Worm (Caenorhabditis elegans) whole organism, L4 larva: ENCODE data around the gene C33A12.4.
A peak's percentile ranks its signal among the peaks of the same experiment; 100 is the strongest.

ENCODE experiments used
- D1046.2 ChIP-seq: fragments of 200-800 bp; sonication (Bioruptor generic); IDR thresholded peaks from 2 replicates; pipeline ENCODE4 v1.3.6; 2022; ENCODE audit warnings: missing genetic modification characterization, missing compliant biosample characterization
- F26F4.8 ChIP-seq: fragments of 200-800 bp; sonication (Bioruptor generic); conservative IDR thresholded peaks from 2 replicates; pipeline ENCODE4 v1.3.6; 2022; ENCODE audit warnings: missing genetic modification characterization, missing compliant biosample characterization
- F37D6.2 ChIP-seq: sonication (generic microtip); optimal IDR thresholded peaks from 2 replicates; lab custom pipeline; 2016; ENCODE audit warnings: mild to moderate bottlenecking, missing genetic modification characterization, missing compliant biosample characterization
- F44E2.7 ChIP-seq: fragments of 200-800 bp; sonication (Bioruptor generic); IDR thresholded peaks from 2 replicates; pipeline ENCODE4 v2.1.2; 2022; ENCODE audit warnings: missing genetic modification characterization, missing compliant biosample characterization
- R02D3.7 ChIP-seq: fragments of 150-350 bp; sonication (generic microtip); optimal IDR thresholded peaks from 3 replicates; lab custom pipeline; 2014; ENCODE audit warnings: missing biosample characterization, missing genetic modification characterization
- T20F7.1 ChIP-seq: fragments of 200-800 bp; sonication (Bioruptor generic); optimal IDR thresholded peaks from 2 replicates; lab custom pipeline; 2018; ENCODE audit warnings: mild to moderate bottlenecking, missing genetic modification characterization, missing compliant biosample characterization
- Y48G9A.11 ChIP-seq: fragments of 200-800 bp; sonication (Bioruptor generic); IDR thresholded peaks from 2 replicates; pipeline ENCODE4 v1.3.6; 2022; ENCODE audit warnings: missing genetic modification reagents, missing genetic modification characterization, missing compliant biosample characterization
- aha-1 ChIP-seq: fragments of 150-350 bp; peaks from one replicate; lab custom pipeline; 2014; ENCODE audit warnings: missing biosample characterization, missing genetic modification characterization
- arid-1 ChIP-seq: fragments of 200-800 bp; sonication (Bioruptor generic); conservative IDR thresholded peaks from 2 replicates; pipeline ENCODE4 v1.3.6; 2022; ENCODE audit warnings: missing genetic modification reagents, missing genetic modification characterization, missing compliant biosample characterization
- ceh-28 ChIP-seq: fragments of 150-350 bp; optimal IDR thresholded peaks from 2 replicates; lab custom pipeline; 2014; ENCODE audit warnings: missing biosample characterization, missing genetic modification reagents, missing genetic modification characterization
- ceh-44 ChIP-seq: fragments of 200-800 bp; sonication (Bioruptor generic); IDR thresholded peaks from 2 replicates; pipeline ENCODE4 v1.3.6; 2022; ENCODE audit warnings: missing genetic modification reagents, missing genetic modification characterization, missing compliant biosample characterization
- ces-1 ChIP-seq: fragments of 150-350 bp; sonication (generic microtip); optimal IDR thresholded peaks from 4 replicates; lab custom pipeline; 2014; ENCODE audit warnings: missing biosample characterization, missing genetic modification reagents, missing genetic modification characterization
- daf-16 ChIP-seq, 3 experiments: sonication (generic microtip); optimal IDR thresholded peaks; 2 replicates each; lab custom pipeline; 2016 to 2017; ENCODE audit warnings: missing genetic modification characterization in 3 of 3, missing genetic modification reagents in 3 of 3, mild to moderate bottlenecking in 2 of 3, missing compliant biosample characterization in 2 of 3, missing biosample characterization in 1 of 3, moderate library complexity in 1 of 3
- dmd-9 ChIP-seq: fragments of 200-800 bp; sonication (Bioruptor generic); IDR thresholded peaks from 2 replicates; pipeline ENCODE4 v1.3.6; 2022; ENCODE audit warnings: missing genetic modification reagents, missing genetic modification characterization, missing compliant biosample characterization
- dpl-1 ChIP-seq: fragments of 150-350 bp; optimal IDR thresholded peaks from 2 replicates; lab custom pipeline; 2014; ENCODE audit warnings: missing biosample characterization, missing genetic modification reagents, missing genetic modification characterization
- dve-1 ChIP-seq: sonication (generic microtip); optimal IDR thresholded peaks from 2 replicates; lab custom pipeline; 2017; ENCODE audit warnings: antibody characterized with exemption, mild to moderate bottlenecking, missing genetic modification characterization, missing compliant biosample characterization; ENCODE audit not compliant: insufficient read depth
- egl-43 ChIP-seq: fragments of 200-800 bp; sonication (Bioruptor generic); IDR thresholded peaks from 2 replicates; pipeline ENCODE4 v1.3.6; 2022; ENCODE audit warnings: missing genetic modification reagents, missing genetic modification characterization, missing compliant biosample characterization
- fkh-10 ChIP-seq: fragments of 150-350 bp; optimal IDR thresholded peaks from 2 replicates; lab custom pipeline; 2014; ENCODE audit warnings: missing biosample characterization, missing genetic modification reagents, missing genetic modification characterization
- gei-8 ChIP-seq: fragments of 200-800 bp; sonication (Bioruptor generic); optimal IDR thresholded peaks from 2 replicates; lab custom pipeline; 2018; ENCODE audit warnings: mild to moderate bottlenecking, missing genetic modification characterization, missing compliant biosample characterization
- hlh-11 ChIP-seq: fragments of 200-800 bp; sonication (Bioruptor generic); optimal IDR thresholded peaks from 2 replicates; lab custom pipeline; 2018; ENCODE audit warnings: mild to moderate bottlenecking, missing genetic modification characterization, missing compliant biosample characterization
- hlh-30 ChIP-seq: sonication (generic microtip); optimal IDR thresholded peaks from 2 replicates; lab custom pipeline; 2017; ENCODE audit warnings: antibody characterized with exemption, mild to moderate bottlenecking, missing genetic modification characterization, missing compliant biosample characterization; ENCODE audit not compliant: insufficient read depth
- hmg-1.1 ChIP-seq: fragments of 200-800 bp; sonication (Bioruptor generic); IDR thresholded peaks from 2 replicates; pipeline ENCODE4 v1.3.6; 2022; ENCODE audit warnings: missing genetic modification reagents, missing genetic modification characterization, missing compliant biosample characterization
- lim-7 ChIP-seq: fragments of 200-800 bp; sonication (Bioruptor generic); IDR thresholded peaks from 2 replicates; pipeline ENCODE4 v1.3.6; 2022; ENCODE audit warnings: missing genetic modification characterization, missing compliant biosample characterization
- lin-29 ChIP-seq: fragments of 200-800 bp; sonication (Bioruptor generic); IDR thresholded peaks from 2 replicates; pipeline ENCODE4 v1.3.6; 2022; ENCODE audit warnings: missing genetic modification reagents, missing genetic modification characterization, missing compliant biosample characterization
- lin-38 ChIP-seq: fragments of 200-800 bp; sonication (Bioruptor generic); IDR thresholded peaks from 2 replicates; pipeline ENCODE4 v1.3.6; 2022; ENCODE audit warnings: missing genetic modification reagents, missing genetic modification characterization, missing compliant biosample characterization
- lir-3 ChIP-seq: sonication (generic microtip); optimal IDR thresholded peaks from 2 replicates; lab custom pipeline; 2016; ENCODE audit warnings: mild to moderate bottlenecking, missing genetic modification characterization, missing compliant biosample characterization
- madf-5 ChIP-seq, 2 experiments: fragments of 200-800 bp; sonication (Bioruptor generic); IDR thresholded peaks; 2 replicates each; pipeline ENCODE4 v1.3.6; 2022; ENCODE audit warnings: missing compliant biosample characterization in 2 of 2, missing genetic modification characterization in 2 of 2
- mep-1 ChIP-seq: fragments of 150-350 bp; sonication (generic microtip); optimal IDR thresholded peaks from 3 replicates; lab custom pipeline; 2014; ENCODE audit warnings: missing biosample characterization, missing genetic modification characterization
- mxl-2 ChIP-seq: fragments of 200-800 bp; sonication (Bioruptor generic); conservative IDR thresholded peaks from 2 replicates; pipeline ENCODE4 v1.3.6; 2022; ENCODE audit warnings: missing genetic modification reagents, missing genetic modification characterization, missing compliant biosample characterization
- nhr-111 ChIP-seq: fragments of 200-800 bp; sonication (Bioruptor generic); optimal IDR thresholded peaks from 2 replicates; lab custom pipeline; 2018; ENCODE audit warnings: mild to moderate bottlenecking, missing genetic modification characterization, missing compliant biosample characterization
- nhr-237 ChIP-seq: sonication (generic microtip); optimal IDR thresholded peaks from 2 replicates; lab custom pipeline; 2017; ENCODE audit warnings: missing biosample characterization, missing genetic modification characterization
- nhr-25 ChIP-seq: sonication (generic microtip); optimal IDR thresholded peaks from 2 replicates; lab custom pipeline; 2017; ENCODE audit warnings: missing genetic modification characterization, mild to moderate bottlenecking, missing compliant biosample characterization, antibody characterized with exemption, moderate library complexity, borderline replicate concordance; ENCODE audit not compliant: insufficient read depth
- nhr-48 ChIP-seq: sonication (generic microtip); optimal IDR thresholded peaks from 2 replicates; lab custom pipeline; 2016; ENCODE audit warnings: mild to moderate bottlenecking, missing genetic modification characterization, missing compliant biosample characterization
- nhr-76 ChIP-seq: fragments of 150-350 bp; optimal IDR thresholded peaks from 2 replicates; lab custom pipeline; 2014; ENCODE audit warnings: missing biosample characterization, missing genetic modification characterization
- nhr-77 ChIP-seq: fragments of 150-350 bp; optimal IDR thresholded peaks from 2 replicates; lab custom pipeline; 2014; ENCODE audit warnings: missing biosample characterization, missing genetic modification characterization
- saeg-2 ChIP-seq: fragments of 200-800 bp; sonication (Bioruptor generic); IDR thresholded peaks from 2 replicates; pipeline ENCODE4 v1.3.6; 2022; ENCODE audit warnings: missing genetic modification reagents, missing genetic modification characterization, missing compliant biosample characterization
- sdz-12 ChIP-seq: fragments of 200-800 bp; sonication (Bioruptor generic); optimal IDR thresholded peaks from 2 replicates; lab custom pipeline; 2018; ENCODE audit warnings: mild to moderate bottlenecking, missing genetic modification characterization, missing compliant biosample characterization
- set-16 ChIP-seq: fragments of 200-800 bp; sonication (Bioruptor generic); IDR thresholded peaks from 2 replicates; pipeline ENCODE4 v1.3.6; 2022; ENCODE audit warnings: missing genetic modification reagents, missing genetic modification characterization, missing compliant biosample characterization
- snpc-1.2 ChIP-seq: fragments of 200-800 bp; sonication (Bioruptor generic); IDR thresholded peaks from 2 replicates; pipeline ENCODE4 v1.3.6; 2022; ENCODE audit warnings: missing genetic modification reagents, missing genetic modification characterization, missing compliant biosample characterization
- snpc-4 ChIP-seq: fragments of 150-350 bp; optimal IDR thresholded peaks from 2 replicates; lab custom pipeline; 2014; ENCODE audit warnings: missing biosample characterization, missing genetic modification characterization
- spr-3 ChIP-seq: fragments of 200-800 bp; sonication (Bioruptor generic); optimal IDR thresholded peaks from 2 replicates; lab custom pipeline; 2018; ENCODE audit warnings: mild to moderate bottlenecking, missing genetic modification characterization, missing compliant biosample characterization
- tag-97 ChIP-seq: fragments of 200-800 bp; sonication (Bioruptor generic); IDR thresholded peaks from 2 replicates; pipeline ENCODE4 v1.3.6; 2022; ENCODE audit warnings: missing genetic modification characterization, missing compliant biosample characterization
- tra-1 ChIP-seq: fragments of 200-800 bp; sonication (Bioruptor generic); IDR thresholded peaks from 2 replicates; pipeline ENCODE4 v1.3.6; 2022; ENCODE audit warnings: missing genetic modification reagents, missing genetic modification characterization, missing compliant biosample characterization
- unc-130 ChIP-seq: sonication (generic microtip); optimal IDR thresholded peaks from 2 replicates; lab custom pipeline; 2016; ENCODE audit warnings: missing genetic modification reagents, missing genetic modification characterization, missing compliant biosample characterization
- unc-39 ChIP-seq: sonication (generic microtip); optimal IDR thresholded peaks from 2 replicates; lab custom pipeline; 2017; ENCODE audit warnings: missing biosample characterization, missing genetic modification characterization
- vab-7 ChIP-seq: fragments of 200-800 bp; sonication (Bioruptor generic); IDR thresholded peaks from 2 replicates; pipeline ENCODE4 v1.3.6; 2022; ENCODE audit warnings: missing genetic modification reagents, missing genetic modification characterization, missing compliant biosample characterization
- zip-11 ChIP-seq: fragments of 200-800 bp; sonication (Bioruptor generic); IDR thresholded peaks from 2 replicates; pipeline ENCODE4 v1.3.6; 2022; ENCODE audit warnings: missing genetic modification characterization, missing compliant biosample characterization
- ztf-11 ChIP-seq: fragments of 150-350 bp; optimal IDR thresholded peaks from 2 replicates; lab custom pipeline; 2014; ENCODE audit warnings: missing biosample characterization, missing genetic modification characterization
- ztf-7 ChIP-seq: fragments of 150-350 bp; optimal IDR thresholded peaks from 2 replicates; lab custom pipeline; 2014; ENCODE audit warnings: missing biosample characterization, missing genetic modification characterization

The C33A12.4 gene

DNA sequence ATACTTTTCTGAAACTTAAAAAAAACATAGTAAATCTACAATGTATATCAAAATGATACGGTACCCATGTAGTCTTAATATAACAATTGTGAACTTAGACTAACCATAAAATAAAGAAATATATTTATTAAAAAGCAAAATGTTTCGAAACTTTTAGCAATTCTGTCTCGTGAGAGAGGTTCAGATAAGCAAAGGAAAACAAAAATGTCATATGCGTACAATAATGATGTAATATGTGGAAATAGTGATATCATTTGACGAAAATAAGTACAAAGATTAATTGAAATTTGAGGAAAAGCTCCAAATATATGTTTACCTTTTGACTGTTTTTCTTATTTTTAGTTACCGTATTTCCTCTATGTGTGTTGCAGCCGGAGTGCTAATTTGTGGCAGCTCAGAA, 3.8 kb upstream of the C33A12.4 start (continued):
- no peak for TF ChIP-seq set-16 (GFP tag; lab: Robert Waterston, UW)
- peak; percentile 94 for TF ChIP-seq ztf-7 (tag; lab: Kevin White, UChicago)
- TF ChIP-seq aha-1 (tag; lab: Kevin White, UChicago): no peak
- TF ChIP-seq egl-43 (GFP tag; lab: Robert Waterston, UW): no peak
- no peak for TF ChIP-seq gei-8
- no peak for TF ChIP-seq F44E2.7 (GFP tag; lab: Robert Waterston, UW)
- no peak for TF ChIP-seq daf-16 (GFP tag; optimal IDR thresholded peaks at IDR 0.05; lab: Kevin White, UChicago)
- TF ChIP-seq daf-16 (tag; optimal IDR thresholded peaks at IDR 0.05; lab: Kevin White, UChicago): peak; percentile 72
- TF ChIP-seq saeg-2 (GFP tag; lab: Robert Waterston, UW): no peak
- TF ChIP-seq mep-1: peak; percentile 3
- TF ChIP-seq Y48G9A.11 (GFP tag; lab: Robert Waterston, UW): no peak
- TF ChIP-seq dve-1 (tag; lab: Kevin White, UChicago): peak; percentile 40
- no peak for TF ChIP-seq sdz-12 (GFP tag; lab: Kevin White, UChicago)
- TF ChIP-seq T20F7.1 (GFP tag; lab: Kevin White, UChicago): peak; percentile 55
- TF ChIP-seq nhr-77: peak; percentile 15
- no peak for TF ChIP-seq lir-3 (tag; lab: Kevin White, UChicago)
- TF ChIP-seq, all 104 proteins: peak for 11

ce11 chrIV:9513360-9513777, 3.0 kb upstream of the C33A12.4 start:
- TF ChIP-seq ceh-44 (GFP tag; lab: Robert Waterston, UW): no peak
- TF ChIP-seq D1046.2 (GFP tag; lab: Robert Waterston, UW): no peak
- TF ChIP-seq lin-38 (GFP tag; lab: Robert Waterston, UW): peak; percentile 26; the same call in 1 of the 2 replicates
- no peak for TF ChIP-seq fkh-10
- no peak for TF ChIP-seq ztf-11 (tag; lab: Kevin White, UChicago)
- TF ChIP-seq dpl-1 (GFP tag; lab: Kevin White, UChicago): peak; percentile 22
- no peak for TF ChIP-seq lim-7 (GFP tag; lab: Robert Waterston, UW)
- no peak for TF ChIP-seq vab-7
- no peak for TF ChIP-seq zip-11 (GFP tag; lab: Robert Waterston, UW)
- TF ChIP-seq F26F4.8 (GFP tag; lab: Robert Waterston, UW): no peak
- TF ChIP-seq F37D6.2: no peak
- no peak for TF ChIP-seq R02D3.7 (tag; lab: Kevin White, UChicago)
- TF ChIP-seq arid-1 (GFP tag; lab: Robert Waterston, UW): no peak
- TF ChIP-seq unc-39 (tag; lab: Kevin White, UChicago): no peak
- TF ChIP-seq snpc-1.2 (GFP tag; lab: Robert Waterston, UW): no peak
- peak; percentile 83 for TF ChIP-seq nhr-48 (tag; lab: Kevin White, UChicago)
- TF ChIP-seq daf-16 (GFP tag; optimal IDR thresholded peaks at IDR 0.05; lab: Kevin White, UChicago): no peak
- peak; percentile 78 for TF ChIP-seq daf-16 (tag; optimal IDR thresholded peaks at IDR 0.05; lab: Kevin White, UChicago)
- no peak for TF ChIP-seq tra-1
- no peak for TF ChIP-seq nhr-111 (GFP tag; lab: Kevin White, UChicago)
- no peak for TF ChIP-seq nhr-25 (tag; lab: Kevin White, UChicago)
- no peak for TF ChIP-seq lin-29 (GFP tag; lab: Robert Waterston, UW)
- no peak for TF ChIP-seq nhr-76 (tag; lab: Kevin White, UChicago)
- TF ChIP-seq ces-1 (GFP tag; lab: Kevin White, UChicago): no peak
- peak; percentile 92 for TF ChIP-seq hlh-11 (tag; lab: Kevin White, UChicago)
- no peak for TF ChIP-seq tag-97 (GFP tag; lab: Robert Waterston, UW)
- TF ChIP-seq hlh-30 (tag; lab: Kevin White, UChicago): peak; percentile 77
- TF ChIP-seq unc-130 (GFP tag; lab: Kevin White, UChicago): no peak
- TF ChIP-seq mxl-2: no peak
- no peak for TF ChIP-seq sdz-12 (GFP tag; lab: Kevin White, UChicago)
- TF ChIP-seq spr-3 (GFP tag; lab: Kevin White, UChicago): no peak
- TF ChIP-seq ceh-28: no peak
- no peak for TF ChIP-seq set-16 (GFP tag; lab: Robert Waterston, UW)
- no peak for TF ChIP-seq dmd-9
- TF ChIP-seq nhr-237 (tag; lab: Kevin White, UChicago): no peak
- TF ChIP-seq madf-5 (GFP tag; IDR thresholded peaks at IDR 0.05; lab: Robert Waterston, UW): no peak
- TF ChIP-seq snpc-4 (tag; lab: Kevin White, UChicago): peak; percentile 67
- TF ChIP-seq ztf-7 (tag; lab: Kevin White, UChicago): no peak
- no peak for TF ChIP-seq hmg-1.1 (GFP tag; lab: Robert Waterston, UW)
